Worm (Caenorhabditis elegans) whole organism, L2 larva: ENCODE data around the gene coa-7.

Source experiments
- C34F6.9 ChIP-seq: fragments of 150-350 bp; optimal IDR thresholded peaks from 2 replicates; lab custom pipeline; 2014; ENCODE audit warnings: missing biosample characterization, missing genetic modification characterization
- ama-1 ChIP-seq: fragments of 150-350 bp; optimal IDR thresholded peaks from 2 replicates; lab custom pipeline; 2018; ENCODE audit warnings: inconsistent platforms
- blmp-1 ChIP-seq: sonication (generic microtip); optimal IDR thresholded peaks from 2 replicates; lab custom pipeline; 2017; ENCODE audit warnings: missing genetic modification characterization, mild to moderate bottlenecking, missing compliant biosample characterization, antibody characterized with exemption, moderate library complexity; ENCODE audit not compliant: insufficient read depth
- fos-1 ChIP-seq: fragments of 150-350 bp; optimal IDR thresholded peaks from 2 replicates; lab custom pipeline; 2014; ENCODE audit warnings: missing biosample characterization, missing genetic modification characterization
- lin-11 ChIP-seq: fragments of 150-350 bp; sonication (generic microtip); optimal IDR thresholded peaks from 2 replicates; lab custom pipeline; 2014; ENCODE audit warnings: missing biosample characterization, missing genetic modification characterization, inconsistent platforms, mixed read lengths
- lin-39 ChIP-seq: fragments of 150-350 bp; optimal IDR thresholded peaks from 2 replicates; lab custom pipeline; 2014; ENCODE audit warnings: missing biosample characterization, missing genetic modification reagents, missing genetic modification characterization
- mab-5 ChIP-seq: fragments of 150-350 bp; optimal IDR thresholded peaks from 2 replicates; lab custom pipeline; 2014; ENCODE audit warnings: missing biosample characterization, missing genetic modification characterization
- nhr-25 ChIP-seq: fragments of 150-350 bp; sonication (generic microtip); optimal IDR thresholded peaks from 3 replicates; lab custom pipeline; 2014; ENCODE audit warnings: missing biosample characterization, missing genetic modification characterization
- skn-1 ChIP-seq: sonication (generic microtip); optimal IDR thresholded peaks from 2 replicates; lab custom pipeline; 2017; ENCODE audit warnings: missing biosample characterization, missing genetic modification characterization
- snpc-4 ChIP-seq: fragments of 150-350 bp; optimal IDR thresholded peaks from 2 replicates; lab custom pipeline; 2014; ENCODE audit warnings: missing biosample characterization, missing genetic modification characterization
- zag-1 ChIP-seq: fragments of 150-350 bp; optimal IDR thresholded peaks from 2 replicates; lab custom pipeline; 2014; ENCODE audit warnings: missing biosample characterization, missing genetic modification characterization
- ztf-11 ChIP-seq: sonication (generic microtip); optimal IDR thresholded peaks from 2 replicates; lab custom pipeline; 2017; ENCODE audit warnings: missing biosample characterization, missing genetic modification characterization
- ztf-4 ChIP-seq: fragments of 150-350 bp; optimal IDR thresholded peaks from 2 replicates; lab custom pipeline; 2014; ENCODE audit warnings: missing biosample characterization, missing genetic modification characterization

- TF ChIP-seq lin-39 (tag; lab: Kevin White, UChicago) (no peak), snpc-4 (tag; lab: Kevin White, UChicago) (peak; percentile 59), nhr-25 (tag; lab: Kevin White, UChicago) (peak; percentile 89), C34F6.9 (tag; lab: Kevin White, UChicago) (peak; percentile 87), lin-11 (tag; lab: Kevin White, UChicago) (peak; percentile 70), fos-1 (peak; percentile 88), ama-1 (lab: Kevin White, UChicago) (peak; percentile 78), mab-5 (tag; lab: Kevin White, UChicago) (peak; percentile 86), zag-1 (tag; lab: Kevin White, UChicago) (peak; percentile 86), skn-1 (tag; lab: Kevin White, UChicago) (no peak), blmp-1 (tag; lab: Kevin White, UChicago) (peak; percentile 83), ztf-4 (peak; percentile 79), ztf-11 (tag; lab: Kevin White, UChicago) (no peak)
Measured at ce11 chrII:11634057-11634676, 16.8 kb downstream of the coa-7 start.
